Fruit fly (Drosophila melanogaster): ENCODE measurements around the gene elgi.

DNA sequence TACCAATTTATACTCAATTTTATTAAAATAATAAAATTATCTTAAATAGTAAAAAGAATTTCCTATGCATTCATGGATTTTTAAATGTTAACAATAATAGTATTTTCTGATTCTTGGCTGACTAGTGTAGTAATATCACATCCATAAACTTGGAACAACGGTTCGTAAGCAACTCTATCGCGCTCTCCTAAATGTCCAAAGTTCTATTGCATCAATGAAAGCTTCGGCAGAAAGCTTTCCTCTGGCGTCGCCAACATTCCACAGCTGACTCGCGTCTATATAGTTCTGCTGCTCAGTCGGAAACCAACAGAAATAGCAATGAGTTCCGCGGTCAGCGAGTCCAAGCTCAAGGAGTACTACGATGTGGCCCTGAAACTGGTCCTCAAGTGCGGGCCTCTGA, 20.4 kb downstream of the elgi start, which contains the start of gene CG17029:
- TF ChIP-seq CG8478 (optimal IDR thresholded peaks at IDR 0.05) (no peak), CTCF (optimal IDR thresholded peaks at IDR 0.05) (no peak)
